Fruit fly (Drosophila melanogaster): ENCODE measurements around the gene CG13124.
A peak's percentile ranks its signal among the peaks of the same experiment; 100 is the strongest.

Gene CG13124

DNA sequence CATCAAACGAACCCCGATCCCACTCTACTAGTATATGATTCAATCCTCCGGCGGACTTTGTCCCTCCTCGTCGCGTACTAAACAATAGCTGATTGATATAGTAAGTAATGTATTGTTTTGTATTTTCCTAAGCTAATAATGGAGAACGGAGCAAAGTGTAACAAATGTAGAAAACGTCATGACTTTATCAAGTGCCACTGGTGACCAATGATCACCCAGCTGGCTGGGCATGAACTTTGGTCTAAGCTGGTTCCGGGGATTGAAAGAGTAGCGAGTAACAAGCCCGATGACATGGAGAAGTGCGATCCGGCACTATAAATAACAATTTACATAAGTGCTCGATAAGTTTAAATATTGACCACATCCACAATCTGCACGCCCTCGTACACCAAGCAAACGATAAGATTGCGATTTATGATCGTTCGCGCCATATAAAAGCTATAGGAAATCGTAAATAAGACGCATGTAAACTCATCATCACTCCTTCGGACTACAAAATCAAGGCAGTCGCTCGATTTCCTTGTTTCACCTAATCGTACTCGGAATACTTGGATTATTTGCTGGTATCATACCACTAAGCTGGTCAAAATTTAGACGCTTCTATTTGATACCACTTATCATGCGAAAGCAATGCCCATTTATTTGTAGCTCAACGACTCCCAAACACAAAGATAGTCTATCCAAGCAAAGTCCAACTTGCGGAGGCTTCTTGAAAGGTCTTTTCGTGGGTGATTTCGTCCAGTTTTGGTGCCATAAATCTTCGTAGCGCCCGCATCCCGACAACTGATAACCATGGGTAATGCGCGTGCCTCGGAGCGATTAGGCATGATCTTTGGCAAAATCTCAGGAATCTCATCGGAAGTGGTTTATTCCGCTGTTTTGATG lies 41.0 kb upstream of the CG13124 start:
- TF ChIP-seq CG15710 (tag; optimal IDR thresholded peaks at IDR 0.05) (no peak), CG8159 (tag; optimal IDR thresholded peaks at IDR 0.05) (no peak), CG13204 (GFP tag; optimal IDR thresholded peaks at IDR 0.05) (peak; percentile 25), rn (GFP tag; IDR thresholded peaks at IDR 0.05) (no peak), CG8301 (tag; optimal IDR thresholded peaks at IDR 0.05) (peak; percentile 23), Snoo (tag; optimal IDR thresholded peaks at IDR 0.05) (no peak), gl (tag; optimal IDR thresholded peaks at IDR 0.05) (no peak), CG4496 (GFP tag; IDR thresholded peaks at IDR 0.05) (no peak), Pif1A (GFP tag; optimal IDR thresholded peaks at IDR 0.05) (peak; percentile 2), CG34367 (tag; optimal IDR thresholded peaks at IDR 0.05) (no peak), CG14655 (GFP tag; optimal IDR thresholded peaks at IDR 0.05) (peak; percentile 31), Pif1B (GFP tag; optimal IDR thresholded peaks at IDR 0.05) (peak; percentile 17), Ets98B (GFP tag; IDR thresholded peaks at IDR 0.05) (no peak; the same call in 1 of the 2 replicates), CG17806 (tag; optimal IDR thresholded peaks at IDR 0.05) (no peak), CG12605 (GFP tag; IDR thresholded peaks at IDR 0.05) (peak; percentile 47; the same call in 1 of the 2 replicates)

DNA sequence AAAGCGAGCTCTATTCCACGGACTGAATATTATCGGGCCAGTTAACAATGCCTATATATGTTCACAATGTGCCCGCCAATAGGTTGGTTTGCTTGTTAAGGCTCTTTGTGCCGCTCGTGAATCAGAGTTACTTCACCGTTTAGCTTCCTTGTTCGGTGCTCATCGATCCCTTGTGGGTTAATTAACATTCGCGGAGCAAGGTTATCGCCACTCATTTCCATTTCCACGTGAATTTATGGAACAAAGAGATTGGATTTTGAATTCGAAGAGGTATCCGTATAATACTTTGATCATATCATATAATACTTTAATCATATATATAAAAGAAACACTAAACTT lies 40.1 kb upstream of the CG13124 start:
- TF ChIP-seq CG4496 (GFP tag; IDR thresholded peaks at IDR 0.05) (no peak), CG32121 (GFP tag; IDR thresholded peaks at IDR 0.05) (no peak), Ets98B (GFP tag; IDR thresholded peaks at IDR 0.05) (no peak), CG8159 (tag; optimal IDR thresholded peaks at IDR 0.05) (no peak), Pif1B (GFP tag; optimal IDR thresholded peaks at IDR 0.05) (no peak), CG10348 (GFP tag; IDR thresholded peaks at IDR 0.05) (no peak), Snoo (tag; optimal IDR thresholded peaks at IDR 0.05) (no peak), CG13204 (GFP tag; optimal IDR thresholded peaks at IDR 0.05) (no peak), CG9948 (tag; optimal IDR thresholded peaks at IDR 0.05) (no peak), Pif1A (GFP tag; optimal IDR thresholded peaks at IDR 0.05) (no peak), CG17806 (tag; optimal IDR thresholded peaks at IDR 0.05) (no peak), EcR (GFP tag; optimal IDR thresholded peaks at IDR 0.05) (no peak), CG14655 (GFP tag; optimal IDR thresholded peaks at IDR 0.05) (no peak), fd96Ca (GFP tag; IDR thresholded peaks at IDR 0.05) (no peak), rn (GFP tag; IDR thresholded peaks at IDR 0.05) (no peak)

DNA sequence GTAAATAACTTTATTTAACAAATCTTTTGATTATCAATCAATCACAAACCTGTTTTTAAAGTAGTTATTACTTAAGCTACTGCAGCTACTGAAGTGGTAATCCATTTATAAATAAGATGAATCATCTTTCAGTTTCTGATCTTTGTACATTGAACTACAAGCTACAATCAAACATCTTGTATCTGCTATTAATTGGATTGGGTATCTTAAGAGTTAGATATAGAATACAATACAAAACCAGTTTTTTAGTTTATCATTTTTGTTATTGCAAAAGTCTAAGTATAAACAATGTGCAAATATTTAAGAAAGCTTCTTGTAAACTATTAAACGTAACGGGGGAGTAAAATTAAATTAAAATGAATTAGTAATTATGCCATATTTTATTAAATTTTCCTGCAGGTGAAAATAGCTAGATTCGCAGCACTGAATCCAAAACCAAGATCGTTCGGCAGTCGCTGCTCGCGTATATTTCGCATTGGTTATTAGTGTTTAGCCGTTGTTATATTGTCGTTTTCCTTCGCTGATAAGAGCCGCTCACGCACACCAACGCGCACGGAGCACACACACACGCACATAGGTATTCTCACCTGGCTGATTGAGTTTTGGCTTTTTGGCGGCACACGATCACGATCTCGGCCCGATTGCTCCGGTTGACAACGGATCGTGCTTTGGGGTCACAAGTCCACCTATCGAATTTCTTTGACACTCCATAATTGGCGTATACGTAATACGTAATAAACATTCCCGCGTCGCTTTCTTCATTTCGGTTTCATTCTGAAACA lies 39.5 kb upstream of the CG13124 start:
- TF ChIP-seq CG12605 (GFP tag; IDR thresholded peaks at IDR 0.05) (no peak), Ets98B (GFP tag; IDR thresholded peaks at IDR 0.05) (no peak), CG8159 (tag; optimal IDR thresholded peaks at IDR 0.05) (peak; percentile 26), CG17806 (tag; optimal IDR thresholded peaks at IDR 0.05) (no peak), CG10348 (GFP tag; IDR thresholded peaks at IDR 0.05) (no peak), CG34367 (tag; optimal IDR thresholded peaks at IDR 0.05) (no peak), CG32121 (GFP tag; IDR thresholded peaks at IDR 0.05) (no peak), gl (tag; optimal IDR thresholded peaks at IDR 0.05) (no peak), D1 (tag; optimal IDR thresholded peaks at IDR 0.05) (no peak), rn (GFP tag; IDR thresholded peaks at IDR 0.05) (no peak), Pif1B (GFP tag; optimal IDR thresholded peaks at IDR 0.05) (no peak), CG4496 (GFP tag; IDR thresholded peaks at IDR 0.05) (0 out of 3 replicates have a peak, but pooled peaks have one; percentile 32), EcR (GFP tag; optimal IDR thresholded peaks at IDR 0.05) (peak; percentile 73), CG15710 (tag; optimal IDR thresholded peaks at IDR 0.05) (peak; percentile 32), CG14655 (GFP tag; optimal IDR thresholded peaks at IDR 0.05) (peak; percentile 54), CG8301 (tag; optimal IDR thresholded peaks at IDR 0.05) (no peak), Pif1A (GFP tag; optimal IDR thresholded peaks at IDR 0.05) (no peak), CG9948 (tag; optimal IDR thresholded peaks at IDR 0.05) (no peak), CG13204 (GFP tag; optimal IDR thresholded peaks at IDR 0.05) (peak; percentile 78), fd96Ca (GFP tag; IDR thresholded peaks at IDR 0.05) (no peak)

- no peak for TF ChIP-seq CG14655 (GFP tag; optimal IDR thresholded peaks at IDR 0.05)
- TF ChIP-seq EcR (GFP tag; optimal IDR thresholded peaks at IDR 0.05), result peak; percentile 68
- TF ChIP-seq CG17806 (tag; optimal IDR thresholded peaks at IDR 0.05), result no peak
- TF ChIP-seq Ets98B (GFP tag; IDR thresholded peaks at IDR 0.05), result peak; percentile 67
- TF ChIP-seq CG10348 (GFP tag; IDR thresholded peaks at IDR 0.05), result no peak
- peak; percentile 95 for TF ChIP-seq CG13204 (GFP tag; optimal IDR thresholded peaks at IDR 0.05)
- TF ChIP-seq CG9948 (tag; optimal IDR thresholded peaks at IDR 0.05), result no peak
- no peak for TF ChIP-seq gl (tag; optimal IDR thresholded peaks at IDR 0.05)
- no peak for TF ChIP-seq rn (GFP tag; IDR thresholded peaks at IDR 0.05)
- TF ChIP-seq Pif1A (GFP tag; optimal IDR thresholded peaks at IDR 0.05), result peak; percentile 51
- no peak for TF ChIP-seq Snoo (tag; optimal IDR thresholded peaks at IDR 0.05)
- no peak for TF ChIP-seq CG15710 (tag; optimal IDR thresholded peaks at IDR 0.05)
- no peak for TF ChIP-seq CG8159 (tag; optimal IDR thresholded peaks at IDR 0.05)
- TF ChIP-seq CG4496 (GFP tag; IDR thresholded peaks at IDR 0.05), result peak; percentile 69; the same call in 2 of the 3 replicates
- TF ChIP-seq D1 (tag; optimal IDR thresholded peaks at IDR 0.05), result no peak
- TF ChIP-seq fd96Ca (GFP tag; IDR thresholded peaks at IDR 0.05), result peak; percentile 70
- TF ChIP-seq Pif1B (GFP tag; optimal IDR thresholded peaks at IDR 0.05), result peak; percentile 45
- 0 out of 2 replicates have a peak, but pooled peaks have one; percentile 44 for TF ChIP-seq CG32121 (GFP tag; IDR thresholded peaks at IDR 0.05)
- no peak for TF ChIP-seq CG8301 (tag; optimal IDR thresholded peaks at IDR 0.05)
- 0 out of 2 replicates have a peak, but pooled peaks have one; percentile 22 for TF ChIP-seq CG12605 (GFP tag; IDR thresholded peaks at IDR 0.05)
- no peak for TF ChIP-seq CG34367 (tag; optimal IDR thresholded peaks at IDR 0.05)
Measured at dm6 chr2L:9947265-9947664, 38.8 kb upstream of the CG13124 start, which contains the start of gene CG5853. Gene CG5853, minus strand, starts transcription at chr2L:9947648.
